Worm (Caenorhabditis elegans): Measurements from ENCODE around the gene ZK1010.8.

- TF ChIP-seq flt-1 (GFP tag; IDR thresholded peaks at IDR 0.05) (no peak), ztf-29 (GFP tag; IDR thresholded peaks at IDR 0.05) (no peak)
Observed at ce11 chrIII:13024281-13024680, 23.8 kb upstream of the ZK1010.8 start, which contains the start of gene cyp-13A12.

Measured in whole organism, midembryonic.